Fruit fly (Drosophila melanogaster): ENCODE data around the gene CG42724.

DNA sequence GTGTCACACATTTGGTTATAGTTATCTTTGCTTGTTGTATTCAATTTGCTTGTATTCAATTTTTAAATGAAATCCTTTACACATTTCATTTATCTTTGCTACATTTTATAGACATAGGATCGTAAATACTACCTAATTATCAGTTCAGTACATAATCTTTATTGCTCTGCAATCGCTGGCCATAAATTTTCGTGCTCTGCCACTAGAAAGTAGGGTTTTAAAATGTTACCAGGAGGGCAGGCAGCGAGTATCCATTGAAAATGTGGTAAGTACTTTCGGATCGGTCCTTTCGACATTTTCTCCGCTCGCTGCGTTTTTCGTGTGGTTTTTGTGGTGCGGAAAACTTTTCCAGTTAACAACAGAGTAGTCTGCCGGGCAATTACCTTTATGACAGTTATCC lies 31.2 kb upstream of the CG42724 start:
- TF ChIP-seq CTCF (optimal IDR thresholded peaks at IDR 0.05), result no peak
- TF ChIP-seq CG8478 (optimal IDR thresholded peaks at IDR 0.05), result no peak
